In the genomic region with DNA sequence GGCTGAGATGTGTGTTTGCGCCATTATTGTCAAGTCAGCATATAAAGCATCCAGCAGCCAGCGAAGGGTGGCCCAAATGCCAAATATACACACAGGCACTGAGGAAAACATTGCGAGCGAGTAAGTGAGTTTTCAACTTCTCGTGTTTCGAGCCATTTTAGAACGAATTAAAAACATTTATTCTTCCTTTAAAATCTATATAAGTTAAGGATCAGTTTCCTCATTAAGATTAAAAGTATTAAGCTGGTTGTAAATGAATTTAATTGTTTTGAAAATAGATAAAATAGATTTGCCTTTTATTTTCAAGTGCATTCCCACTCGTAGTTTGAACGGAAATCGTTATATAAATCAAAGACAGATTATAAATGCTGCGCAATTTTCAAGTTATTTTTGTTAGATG, we compare ENCODE assay signal across 4 fruit fly cellular contexts.
TF ChIP-seq lines count a peak whose summit lies in the region.

No protein-coding gene starts in this region.

- no peak for TF ChIP-seq CTCF in whole organism, embryonic (GFP tag; optimal IDR thresholded peaks at IDR 0.05; lab: Kevin White, UChicago)

TF ChIP-seq in whole organism, embryonic, 481 proteins besides CTCF, POLR2A, EP300 and RAD21 (continues in another document):
- no peak for TF ChIP-seq CG31365 (tag; optimal IDR thresholded peaks at IDR 0.05; lab: Kevin White, UChicago)
- no peak for TF ChIP-seq Mes4 (GFP tag; optimal IDR thresholded peaks at IDR 0.05; lab: Kevin White, UChicago)
- TF ChIP-seq CG15601 (tag; optimal IDR thresholded peaks at IDR 0.05; lab: Kevin White, UChicago): no peak
- no peak for TF ChIP-seq amos (GFP tag; IDR thresholded peaks at IDR 0.05; lab: Robert Waterston, UW; ENCODE audit: partially characterized antibody)
- TF ChIP-seq Lim3 (GFP tag; IDR thresholded peaks at IDR 0.05; lab: Robert Waterston, UW): no peak
- no peak for TF ChIP-seq dimm (GFP tag; IDR thresholded peaks at IDR 0.05; lab: Robert Waterston, UW)
- TF ChIP-seq CG11085 (GFP tag; IDR thresholded peaks at IDR 0.05; lab: Robert Waterston, UW): no peak
- TF ChIP-seq Mad (GFP tag; optimal IDR thresholded peaks at IDR 0.05; lab: Kevin White, UChicago): no peak
- no peak for TF ChIP-seq CG6254 (GFP tag; optimal IDR thresholded peaks at IDR 0.05; lab: Kevin White, UChicago)
- no peak for TF ChIP-seq ind (GFP tag; optimal IDR thresholded peaks at IDR 0.05; lab: Kevin White, UChicago)
- TF ChIP-seq nerfin-1 (tag; optimal IDR thresholded peaks at IDR 0.05; lab: Kevin White, UChicago): peak; percentile 59
- TF ChIP-seq mirr (GFP tag; optimal IDR thresholded peaks at IDR 0.05; lab: Kevin White, UChicago): no peak
- TF ChIP-seq CG16813 (GFP tag; IDR thresholded peaks at IDR 0.05; lab: Robert Waterston, UW; ENCODE audit: partially characterized antibody): no peak
- no peak for TF ChIP-seq Elba2 (GFP tag; optimal IDR thresholded peaks at IDR 0.05; lab: Kevin White, UChicago)
- no peak for TF ChIP-seq H2.0 (GFP tag; IDR thresholded peaks at IDR 0.05; lab: Robert Waterston, UW)
- TF ChIP-seq CG11504 (tag; optimal IDR thresholded peaks at IDR 0.05; lab: Kevin White, UChicago): peak; percentile 69
- no peak for TF ChIP-seq CG4854 (GFP tag; optimal IDR thresholded peaks at IDR 0.05; lab: Kevin White, UChicago)
- TF ChIP-seq HLHmδ (GFP tag; optimal IDR thresholded peaks at IDR 0.05; lab: Kevin White, UChicago): no peak
- TF ChIP-seq z (GFP tag; IDR thresholded peaks at IDR 0.05; lab: Robert Waterston, UW): no peak
- TF ChIP-seq kah (GFP tag; optimal IDR thresholded peaks at IDR 0.05; lab: Kevin White, UChicago): no peak
- no peak for TF ChIP-seq ro (GFP tag; IDR thresholded peaks at IDR 0.05; lab: Robert Waterston, UW)
- TF ChIP-seq CG14050 (GFP tag; IDR thresholded peaks at IDR 0.05; lab: Robert Waterston, UW): no peak
- peak; percentile 44 for TF ChIP-seq CG17385 (GFP tag; optimal IDR thresholded peaks at IDR 0.05; lab: Kevin White, UChicago)

TF ChIP-seq in whole organism, prepupa, 60 proteins besides CTCF, POLR2A, EP300 and RAD21:
- TF ChIP-seq Eip78C (GFP tag; lab: Kevin White, UChicago): peak; percentile 48
- TF ChIP-seq Met (GFP tag; optimal IDR thresholded peaks at IDR 0.05; lab: Kevin White, UChicago): peak; percentile 20
- peak; percentile 5 for TF ChIP-seq topi (GFP tag; optimal IDR thresholded peaks at IDR 0.05; lab: Kevin White, UChicago)
- no peak for TF ChIP-seq CG32006 (GFP tag; optimal IDR thresholded peaks at IDR 0.05; lab: Kevin White, UChicago)
- no peak for TF ChIP-seq CG6276 (GFP tag; optimal IDR thresholded peaks at IDR 0.05; lab: Kevin White, UChicago)
- no peak for TF ChIP-seq fkh (GFP tag; optimal IDR thresholded peaks at IDR 0.05; lab: Kevin White, UChicago)
- TF ChIP-seq CG34406 (GFP tag; optimal IDR thresholded peaks at IDR 0.05; lab: Kevin White, UChicago): no peak
- TF ChIP-seq lz (GFP tag; optimal IDR thresholded peaks at IDR 0.05; lab: Kevin White, UChicago): no peak
- no peak for TF ChIP-seq Lpt (GFP tag; optimal IDR thresholded peaks at IDR 0.05; lab: Kevin White, UChicago)

TF ChIP-seq in whole organism, pupa, 21 proteins besides CTCF, POLR2A, EP300 and RAD21:
- TF ChIP-seq CG8159 (tag; optimal IDR thresholded peaks at IDR 0.05; lab: Kevin White, UChicago) (peak; percentile 10), CG12605 (GFP tag; IDR thresholded peaks at IDR 0.05; lab: Robert Waterston, UW) (no peak), CG34367 (tag; optimal IDR thresholded peaks at IDR 0.05; lab: Kevin White, UChicago) (no peak), CG13204 (GFP tag; optimal IDR thresholded peaks at IDR 0.05; lab: Kevin White, UChicago) (no peak)

TF ChIP-seq in whole organism, wandering third instar larva, 38 proteins besides CTCF, POLR2A, EP300 and RAD21:
- TF ChIP-seq rgr (GFP tag; optimal IDR thresholded peaks at IDR 0.05; lab: Kevin White, UChicago): no peak
- no peak for TF ChIP-seq Abd-B (GFP tag; optimal IDR thresholded peaks at IDR 0.05; lab: Kevin White, UChicago)
- TF ChIP-seq foxo (GFP tag; optimal IDR thresholded peaks at IDR 0.05; lab: Kevin White, UChicago): peak in 1 of 2 experiments; percentile 5
- TF ChIP-seq sv (GFP tag; optimal IDR thresholded peaks at IDR 0.05; lab: Kevin White, UChicago): peak; percentile 43
